Fruit fly (Drosophila melanogaster) whole organism, pupa: Measurements from ENCODE around the gene RpL40.

Experiments
- CG10348 ChIP-seq: fragments of 200-800 bp; sonication (Bioruptor generic); IDR thresholded peaks from 2 replicates; pipeline ENCODE4 v1.3.6; 2022; ENCODE audit warnings: missing biosample characterization, missing genetic modification characterization
- CG12605 ChIP-seq: fragments of 200-800 bp; sonication (Bioruptor generic); IDR thresholded peaks from 2 replicates; pipeline ENCODE4 v1.3.6; 2022; ENCODE audit warnings: missing biosample characterization, missing genetic modification characterization
- CG14655 ChIP-seq: fragments of 200-800 bp; sonication (Bioruptor generic); optimal IDR thresholded peaks from 3 replicates; lab custom pipeline; 2017; ENCODE audit warnings: mild to moderate bottlenecking, missing biosample characterization, missing genetic modification reagents, missing genetic modification characterization
- CG32121 ChIP-seq: fragments of 200-800 bp; sonication (Bioruptor generic); IDR thresholded peaks from 2 replicates; pipeline ENCODE4 v1.3.6; 2022; ENCODE audit warnings: missing biosample characterization, missing genetic modification characterization
- CG34367 ChIP-seq: fragments of 200-800 bp; sonication (Bioruptor generic); optimal IDR thresholded peaks from 2 replicates; lab custom pipeline; 2018; ENCODE audit warnings: missing biosample characterization, mild to moderate bottlenecking, missing genetic modification characterization
- Ets98B ChIP-seq: fragments of 200-800 bp; sonication (Bioruptor generic); IDR thresholded peaks from 2 replicates; pipeline ENCODE4 v1.3.6; 2022; ENCODE audit warnings: missing biosample characterization, missing genetic modification characterization
- Pif1A ChIP-seq: fragments of 200-800 bp; sonication (Bioruptor generic); optimal IDR thresholded peaks from 3 replicates; lab custom pipeline; 2016; ENCODE audit warnings: missing biosample characterization, missing genetic modification characterization
- Pif1B ChIP-seq: fragments of 200-800 bp; sonication (Bioruptor generic); optimal IDR thresholded peaks from 3 replicates; lab custom pipeline; 2016; ENCODE audit warnings: missing biosample characterization, missing genetic modification characterization

dm6 chr2L:4252832-4253473 is 25.5 kb downstream of the RpL40 start:
- TF ChIP-seq Ets98B (GFP tag; lab: Robert Waterston, UW) (no peak), Pif1B (GFP tag; lab: Kevin White, UChicago) (no peak), CG10348 (no peak), Pif1A (GFP tag; lab: Kevin White, UChicago) (no peak), CG34367 (no peak), CG14655 (GFP tag; lab: Kevin White, UChicago) (peak; percentile 1), CG32121 (GFP tag; lab: Robert Waterston, UW) (no peak), CG12605 (GFP tag; lab: Robert Waterston, UW) (no peak)
